Worm (Caenorhabditis elegans) whole organism, L1 larva: Measurements from ENCODE around the gene str-207.
A peak's percentile ranks its signal among the peaks of the same experiment; 100 is the strongest.

Source experiments
- C04F5.9 ChIP-seq: sonication (generic microtip); optimal IDR thresholded peaks from 2 replicates; lab custom pipeline; 2016; ENCODE audit warnings: missing genetic modification characterization, missing compliant biosample characterization
- Y116A8C.19 ChIP-seq: sonication (generic microtip); optimal IDR thresholded peaks from 2 replicates; lab custom pipeline; 2016; ENCODE audit warnings: missing compliant biosample characterization, missing genetic modification characterization, borderline replicate concordance
- aly-2 ChIP-seq: fragments of 150-350 bp; optimal IDR thresholded peaks from 2 replicates; lab custom pipeline; 2014; ENCODE audit warnings: missing biosample characterization, missing genetic modification characterization
- ama-1 ChIP-seq: fragments of 150-350 bp; optimal IDR thresholded peaks from 2 replicates; lab custom pipeline; 2014
- blmp-1 ChIP-seq: fragments of 150-350 bp; optimal IDR thresholded peaks from 2 replicates; lab custom pipeline; 2014; ENCODE audit warnings: missing biosample characterization, missing genetic modification characterization
- ceh-63 ChIP-seq: fragments of 200-800 bp; sonication (Bioruptor generic); optimal IDR thresholded peaks from 2 replicates; lab custom pipeline; 2018; ENCODE audit warnings: mild to moderate bottlenecking, missing genetic modification characterization, missing compliant biosample characterization
- ceh-82 ChIP-seq, 3 experiments: fragments of 150-350 bp in 1 of 3; sonication (generic microtip) in 2 of 3; optimal IDR thresholded peaks; 2 replicates each; lab custom pipeline; 2014 to 2017; ENCODE audit warnings: missing biosample characterization in 3 of 3, missing genetic modification characterization in 3 of 3
- ceh-88 ChIP-seq: fragments of 200-800 bp; sonication (Bioruptor generic); IDR thresholded peaks from 2 replicates; pipeline ENCODE4 v1.3.6; 2022; ENCODE audit warnings: missing genetic modification characterization, missing compliant biosample characterization
- ceh-90 ChIP-seq: sonication (generic microtip); optimal IDR thresholded peaks from 2 replicates; lab custom pipeline; 2016; ENCODE audit warnings: missing genetic modification characterization, missing compliant biosample characterization
- ces-1 ChIP-seq: fragments of 150-350 bp; optimal IDR thresholded peaks from 2 replicates; lab custom pipeline; 2014; ENCODE audit warnings: missing biosample characterization, missing genetic modification reagents, missing genetic modification characterization
- efl-1 ChIP-seq, 4 experiments: fragments of 150-350 bp; optimal IDR thresholded peaks in 3 of 4; peaks in 1 of 4; 1 replicate in 1 of 4; 2 replicates in 3 of 4; lab custom pipeline; 2014; ENCODE audit warnings: missing biosample characterization in 2 of 4, missing genetic modification characterization in 2 of 4, missing genetic modification reagents in 2 of 4
- efl-3 ChIP-seq: fragments of 200-800 bp; sonication (Bioruptor generic); optimal IDR thresholded peaks from 2 replicates; lab custom pipeline; 2018; ENCODE audit warnings: mild to moderate bottlenecking, missing genetic modification characterization, missing compliant biosample characterization
- egl-13 ChIP-seq: sonication (generic microtip); optimal IDR thresholded peaks from 2 replicates; lab custom pipeline; 2016; ENCODE audit warnings: missing genotype, missing genetic modification reagents, missing genetic modification characterization, missing compliant biosample characterization
- elt-2 ChIP-seq: sonication (generic microtip); optimal IDR thresholded peaks from 2 replicates; lab custom pipeline; 2016; ENCODE audit warnings: missing genetic modification characterization, mild to moderate bottlenecking, inconsistent platforms, missing compliant biosample characterization, missing genetic modification reagents
- elt-3 ChIP-seq, 6 experiments: fragments of 150-350 bp in 1 of 6; sonication (generic microtip); optimal IDR thresholded peaks; 2 replicates each; lab custom pipeline; 2017 to 2018; ENCODE audit warnings: missing biosample characterization in 6 of 6, missing genetic modification characterization in 6 of 6, inconsistent platforms in 1 of 6
- fkh-10 ChIP-seq: sonication (generic microtip); optimal IDR thresholded peaks from 2 replicates; lab custom pipeline; 2017; ENCODE audit warnings: missing biosample characterization, missing genetic modification reagents, missing genetic modification characterization
- fkh-4 ChIP-seq: sonication (generic microtip); optimal IDR thresholded peaks from 2 replicates; lab custom pipeline; 2016; ENCODE audit warnings: missing compliant biosample characterization, missing genetic modification characterization, borderline replicate concordance
- fkh-8 ChIP-seq: sonication (generic microtip); optimal IDR thresholded peaks from 2 replicates; lab custom pipeline; 2016; ENCODE audit warnings: mild to moderate bottlenecking, missing genetic modification characterization, missing compliant biosample characterization
- fos-1 ChIP-seq: fragments of 150-350 bp; optimal IDR thresholded peaks from 2 replicates; lab custom pipeline; 2014; ENCODE audit warnings: missing biosample characterization, missing genetic modification characterization
- hlh-17 ChIP-seq: fragments of 200-800 bp; sonication (Bioruptor generic); optimal IDR thresholded peaks from 2 replicates; lab custom pipeline; 2018; ENCODE audit warnings: missing genetic modification characterization, mild to moderate bottlenecking, missing compliant biosample characterization, moderate library complexity, borderline replicate concordance
- hlh-4 ChIP-seq: sonication (generic microtip); optimal IDR thresholded peaks from 2 replicates; lab custom pipeline; 2016; ENCODE audit warnings: mild to moderate bottlenecking, missing genetic modification characterization, missing compliant biosample characterization
- irx-1 ChIP-seq: sonication (generic microtip); optimal IDR thresholded peaks from 2 replicates; lab custom pipeline; 2016; ENCODE audit warnings: missing genetic modification characterization, missing compliant biosample characterization
- isw-1 ChIP-seq: fragments of 200-800 bp; sonication (Bioruptor generic); IDR thresholded peaks from 2 replicates; pipeline ENCODE4 v1.3.6; 2022; ENCODE audit warnings: missing genetic modification characterization, missing compliant biosample characterization
- jun-1 ChIP-seq: fragments of 150-350 bp; optimal IDR thresholded peaks from 2 replicates; lab custom pipeline; 2014; ENCODE audit warnings: missing biosample characterization, missing genetic modification reagents, missing genetic modification characterization
- mab-9 ChIP-seq: fragments of 200-800 bp; sonication (Bioruptor generic); IDR thresholded peaks from 2 replicates; pipeline ENCODE4 v1.3.6; 2022; ENCODE audit warnings: missing genetic modification reagents, missing genetic modification characterization, missing compliant biosample characterization
- mef-2 ChIP-seq: fragments of 150-350 bp; optimal IDR thresholded peaks from 2 replicates; lab custom pipeline; 2014; ENCODE audit warnings: missing biosample characterization, missing genetic modification characterization
- nhr-20 ChIP-seq: sonication (generic microtip); optimal IDR thresholded peaks from 2 replicates; lab custom pipeline; 2016; ENCODE audit warnings: mild to moderate bottlenecking, missing genetic modification characterization, missing compliant biosample characterization
- nhr-28 ChIP-seq: fragments of 150-350 bp; optimal IDR thresholded peaks from 2 replicates; lab custom pipeline; 2014; ENCODE audit warnings: missing biosample characterization, missing genetic modification characterization
- nhr-47 ChIP-seq: sonication (generic microtip); optimal IDR thresholded peaks from 2 replicates; lab custom pipeline; 2016; ENCODE audit warnings: mild to moderate bottlenecking, missing genetic modification characterization, moderate library complexity, missing compliant biosample characterization
- nhr-84 ChIP-seq: sonication (generic microtip); optimal IDR thresholded peaks from 2 replicates; lab custom pipeline; 2017; ENCODE audit warnings: missing biosample characterization, missing genetic modification characterization
- nhr-85 ChIP-seq: sonication (generic microtip); peaks from one replicate; lab custom pipeline; 2016; ENCODE audit warnings: missing genetic modification characterization, inconsistent platforms, missing compliant biosample characterization
- nhr-90 ChIP-seq: sonication (generic microtip); optimal IDR thresholded peaks from 2 replicates; lab custom pipeline; 2016; ENCODE audit warnings: mild to moderate bottlenecking, missing genetic modification characterization, missing compliant biosample characterization; ENCODE audit not compliant: poor library complexity
- pax-3 ChIP-seq: fragments of 200-800 bp; sonication (Bioruptor generic); optimal IDR thresholded peaks from 2 replicates; lab custom pipeline; 2018; ENCODE audit warnings: mild to moderate bottlenecking, missing genetic modification characterization, moderate library complexity, missing compliant biosample characterization
- snpc-4 ChIP-seq: fragments of 150-350 bp; optimal IDR thresholded peaks from 2 replicates; lab custom pipeline; 2014; ENCODE audit warnings: missing biosample characterization, missing genetic modification characterization
- snu-23 ChIP-seq: sonication (generic microtip); optimal IDR thresholded peaks from 2 replicates; lab custom pipeline; 2016; ENCODE audit warnings: missing genetic modification characterization, missing compliant biosample characterization
- sox-4 ChIP-seq: sonication (generic microtip); optimal IDR thresholded peaks from 2 replicates; lab custom pipeline; 2016; ENCODE audit warnings: missing genetic modification characterization, missing compliant biosample characterization
- sup-37 ChIP-seq: fragments of 200-800 bp; sonication (Bioruptor generic); optimal IDR thresholded peaks from 2 replicates; lab custom pipeline; 2018; ENCODE audit warnings: mild to moderate bottlenecking, missing genetic modification characterization, missing compliant biosample characterization
- swsn-7 ChIP-seq: sonication (generic microtip); optimal IDR thresholded peaks from 2 replicates; lab custom pipeline; 2016; ENCODE audit warnings: missing genetic modification characterization, missing compliant biosample characterization
- tbx-2 ChIP-seq: sonication (generic microtip); optimal IDR thresholded peaks from 2 replicates; lab custom pipeline; 2016; ENCODE audit warnings: missing genetic modification characterization, missing compliant biosample characterization
- tlp-1 ChIP-seq: fragments of 150-350 bp; optimal IDR thresholded peaks from 2 replicates; lab custom pipeline; 2014; ENCODE audit warnings: missing biosample characterization, missing genetic modification characterization
- unc-130 ChIP-seq: fragments of 150-350 bp; optimal IDR thresholded peaks from 2 replicates; lab custom pipeline; 2017; ENCODE audit warnings: missing biosample characterization, missing genetic modification characterization, inconsistent platforms
- unc-30 ChIP-seq: sonication (generic microtip); optimal IDR thresholded peaks from 2 replicates; lab custom pipeline; 2017; ENCODE audit warnings: missing biosample characterization, missing genetic modification characterization
- unc-98 ChIP-seq: fragments of 200-800 bp; sonication (Bioruptor generic); IDR thresholded peaks from 2 replicates; pipeline ENCODE4 v1.3.6; 2022; ENCODE audit warnings: missing genetic modification characterization, missing compliant biosample characterization
- ztf-11 ChIP-seq, 2 experiments: sonication (generic microtip); optimal IDR thresholded peaks; 2 replicates each; lab custom pipeline; 2016 to 2017; ENCODE audit warnings: missing genetic modification characterization in 2 of 2, missing biosample characterization in 1 of 2, missing compliant biosample characterization in 1 of 2

Gene str-207

DNA sequence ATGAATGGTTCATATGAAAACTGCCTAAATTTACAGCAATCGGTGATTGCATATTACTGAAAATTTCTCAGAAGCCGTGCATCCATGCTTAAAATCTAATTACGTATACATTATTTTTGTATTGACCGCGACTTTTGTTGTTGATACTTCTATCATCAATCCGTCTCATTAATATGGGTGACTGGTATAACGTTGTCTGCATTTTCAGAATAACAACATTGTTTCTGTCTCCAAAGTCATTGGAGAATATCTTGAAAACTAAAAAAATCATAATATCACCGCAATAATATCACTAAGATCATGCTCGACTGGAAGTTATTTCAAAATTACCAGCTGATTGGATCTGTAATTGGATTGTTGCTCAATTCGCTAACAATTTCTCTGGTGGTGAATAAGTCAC, at the start of gene str-207:
str-207 (plus strand) TSS at position 301 of the 400 bp plus-strand sequence.
- TF ChIP-seq swsn-7 (tag; lab: Kevin White, UChicago), result no peak
- TF ChIP-seq efl-1 (optimal IDR thresholded peaks at IDR 0.05; lab: Kevin White, UChicago), result no peak
- TF ChIP-seq efl-1 (GFP tag; optimal IDR thresholded peaks at IDR 0.05 in 1 of 2; lab: Kevin White, UChicago), result peak in 1 of 2 experiments; percentile 63
- no peak for TF ChIP-seq nhr-85 (tag; lab: Kevin White, UChicago)
- TF ChIP-seq C04F5.9 (tag; lab: Kevin White, UChicago), result no peak
- TF ChIP-seq blmp-1, result no peak
- TF ChIP-seq ceh-90 (tag; lab: Kevin White, UChicago), result no peak
- TF ChIP-seq aly-2, result no peak
- TF ChIP-seq nhr-28 (tag; lab: Kevin White, UChicago), result no peak

DNA sequence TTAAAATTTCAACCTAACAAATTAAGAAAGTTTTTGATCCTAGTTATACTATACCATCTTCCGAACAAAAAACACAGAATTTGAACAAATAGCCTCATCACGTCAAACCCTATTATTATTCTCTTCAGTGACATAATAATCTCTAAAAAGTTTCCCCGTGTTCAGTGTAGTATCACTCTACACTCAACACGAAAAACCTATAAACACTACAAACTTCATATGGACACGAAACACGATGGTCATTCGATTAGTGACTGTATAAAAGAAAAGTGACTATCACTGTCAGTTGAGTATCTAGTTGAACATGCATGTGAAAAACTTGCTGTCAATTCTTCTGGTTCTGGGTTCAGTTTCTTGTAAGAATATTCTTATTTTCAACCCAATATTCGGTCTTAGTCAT, 47.8 kb upstream of the str-207 start, which contains the start of gene ugt-8:
ugt-8 (plus strand) TSS at position 235 of the 400 bp plus-strand sequence.
- no peak for TF ChIP-seq ceh-90 (tag; lab: Kevin White, UChicago)
- TF ChIP-seq snu-23 (GFP tag; lab: Kevin White, UChicago), result peak; percentile 12
- no peak for TF ChIP-seq efl-1 (optimal IDR thresholded peaks at IDR 0.05; lab: Kevin White, UChicago)
- TF ChIP-seq efl-1 (GFP tag; optimal IDR thresholded peaks at IDR 0.05 in 1 of 2; lab: Kevin White, UChicago), result peak in 1 of 2 experiments; percentile 53
- peak; percentile 41 for TF ChIP-seq nhr-20 (tag; lab: Kevin White, UChicago)
- TF ChIP-seq fkh-10 (GFP tag; lab: Kevin White, UChicago), result no peak
- TF ChIP-seq, all 84 proteins: peak for 3

DNA sequence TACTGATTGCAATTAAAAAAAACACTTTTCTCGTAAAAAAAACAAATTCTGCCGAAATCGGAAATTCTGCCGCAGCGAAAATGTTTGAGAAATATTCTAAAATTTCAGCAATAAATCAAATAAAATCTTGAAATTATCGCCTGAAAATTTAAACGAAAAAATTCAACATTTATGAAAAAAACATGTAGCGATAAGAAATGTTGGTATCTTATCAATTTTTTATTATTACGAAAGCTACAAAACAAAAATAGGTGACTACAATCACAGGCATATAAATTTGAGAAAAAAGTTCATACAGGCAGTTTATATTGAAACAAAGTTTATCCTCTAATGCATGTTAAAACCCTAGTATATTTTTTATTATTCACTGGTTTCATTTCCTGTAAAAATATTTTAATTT, 45.6 kb upstream of the str-207 start, which contains the start of gene ugt-14:
ugt-14 (plus strand) TSS at position 301 of the 400 bp plus-strand sequence.
- no peak for TF ChIP-seq irx-1
- no peak for TF ChIP-seq unc-98 (GFP tag; lab: Robert Waterston, UW)
- no peak for TF ChIP-seq sox-4 (tag; lab: Kevin White, UChicago)
- no peak for TF ChIP-seq unc-30 (tag; lab: Kevin White, UChicago)
- TF ChIP-seq tbx-2, result no peak
- no peak for TF ChIP-seq elt-2 (tag; lab: Kevin White, UChicago)
- no peak for TF ChIP-seq nhr-28 (tag; lab: Kevin White, UChicago)
- TF ChIP-seq fkh-4 (tag; lab: Kevin White, UChicago), result no peak
- TF ChIP-seq swsn-7 (tag; lab: Kevin White, UChicago), result no peak
- no peak for TF ChIP-seq hlh-17 (GFP tag; lab: Kevin White, UChicago)
- no peak for TF ChIP-seq fkh-8 (tag; lab: Kevin White, UChicago)
- TF ChIP-seq snpc-4 (tag; lab: Kevin White, UChicago), result no peak

DNA sequence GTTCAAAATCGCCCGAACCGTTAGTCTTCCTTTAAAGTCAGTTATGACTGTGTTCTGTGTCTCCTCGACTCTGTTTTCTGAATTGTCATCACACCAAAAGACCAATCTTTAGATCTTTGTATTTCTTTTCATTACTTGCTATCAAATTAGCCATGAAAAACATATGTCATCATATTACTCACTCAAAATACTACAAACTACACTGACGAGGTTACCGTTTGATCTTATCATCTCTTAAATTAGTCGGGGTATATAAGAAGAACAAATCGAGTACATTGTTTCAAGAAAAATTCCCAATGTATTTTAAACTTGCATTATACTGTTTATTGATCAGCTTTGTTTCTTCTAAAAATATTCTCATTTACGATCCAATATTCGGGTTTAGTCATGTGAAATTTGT, 42.9 kb upstream of the str-207 start, which contains the start of gene ugt-13:
ugt-13 (plus strand) TSS at position 294 of the 400 bp plus-strand sequence.
- TF ChIP-seq aly-2, result no peak
- no peak for TF ChIP-seq ces-1
- TF ChIP-seq efl-3 (GFP tag; lab: Kevin White, UChicago), result no peak
- no peak for TF ChIP-seq pax-3 (tag; lab: Kevin White, UChicago)
- TF ChIP-seq nhr-84 (tag; lab: Kevin White, UChicago), result no peak
- TF ChIP-seq nhr-20 (tag; lab: Kevin White, UChicago), result peak; percentile 86
- no peak for TF ChIP-seq ceh-82 (tag; optimal IDR thresholded peaks at IDR 0.05; lab: Kevin White, UChicago)
- TF ChIP-seq ceh-63, result no peak
- TF ChIP-seq tbx-2, result peak; percentile 67
- TF ChIP-seq mef-2 (tag; lab: Kevin White, UChicago), result no peak
- no peak for TF ChIP-seq Y116A8C.19 (tag; lab: Kevin White, UChicago)
- TF ChIP-seq mab-9 (GFP tag; lab: Robert Waterston, UW), result no peak
- no peak for TF ChIP-seq sup-37 (GFP tag; lab: Kevin White, UChicago)
- peak; percentile 90 for TF ChIP-seq nhr-85 (tag; lab: Kevin White, UChicago)
- no peak for TF ChIP-seq fkh-8 (tag; lab: Kevin White, UChicago)
- no peak for TF ChIP-seq unc-30 (tag; lab: Kevin White, UChicago)
- no peak for TF ChIP-seq nhr-47 (tag; lab: Kevin White, UChicago)
- TF ChIP-seq jun-1 (tag; lab: Kevin White, UChicago), result no peak
- peak; percentile 48 for TF ChIP-seq snu-23 (GFP tag; lab: Kevin White, UChicago)
- no peak for TF ChIP-seq C04F5.9 (tag; lab: Kevin White, UChicago)
- TF ChIP-seq ceh-90 (tag; lab: Kevin White, UChicago), result no peak
- no peak for TF ChIP-seq hlh-4 (tag; lab: Kevin White, UChicago)
- TF ChIP-seq nhr-90 (tag; lab: Kevin White, UChicago), result peak; percentile 35
- TF ChIP-seq elt-3 (tag; optimal IDR thresholded peaks at IDR 0.05; lab: Kevin White, UChicago), result peak in 4 of 6 experiments; percentile 30 to 69 (median 49)
- TF ChIP-seq unc-130 (tag; lab: Kevin White, UChicago), result no peak
- no peak for TF ChIP-seq tlp-1
- TF ChIP-seq ama-1 (lab: Kevin White, UChicago), result no peak
- TF ChIP-seq egl-13 (tag; lab: Kevin White, UChicago), result no peak
- TF ChIP-seq sox-4 (tag; lab: Kevin White, UChicago), result no peak
- TF ChIP-seq ztf-11 (tag; optimal IDR thresholded peaks at IDR 0.05; lab: Kevin White, UChicago), result no peak
- no peak for TF ChIP-seq fos-1 (tag; lab: Kevin White, UChicago)
- no peak for TF ChIP-seq isw-1 (GFP tag; lab: Robert Waterston, UW)
- TF ChIP-seq ceh-88 (GFP tag; lab: Robert Waterston, UW), result no peak
